Worm (Caenorhabditis elegans) whole organism, late embryonic: ENCODE results near the gene W01D2.6.

Experiments
- C38D4.7 ChIP-seq: fragments of 200-800 bp; sonication (Bioruptor generic); optimal IDR thresholded peaks from 2 replicates; lab custom pipeline; 2018; ENCODE audit warnings: mild to moderate bottlenecking, missing genetic modification characterization, moderate library complexity, missing compliant biosample characterization
- K02D7.2 ChIP-seq: sonication (generic microtip); optimal IDR thresholded peaks from 2 replicates; lab custom pipeline; 2017; ENCODE audit warnings: mild to moderate bottlenecking, missing genetic modification characterization, missing compliant biosample characterization
- K09A11.1 ChIP-seq: sonication (generic microtip); optimal IDR thresholded peaks from 2 replicates; lab custom pipeline; 2017; ENCODE audit warnings: antibody characterized with exemption, mild to moderate bottlenecking, missing genetic modification characterization, missing compliant biosample characterization; ENCODE audit not compliant: insufficient read depth
- Y22D7AL.16 ChIP-seq: sonication (generic microtip); optimal IDR thresholded peaks from 2 replicates; lab custom pipeline; 2016; ENCODE audit warnings: missing genetic modification characterization, missing compliant biosample characterization
- ahr-1 ChIP-seq: sonication (generic microtip); optimal IDR thresholded peaks from 2 replicates; lab custom pipeline; 2016; ENCODE audit warnings: missing genetic modification characterization, missing compliant biosample characterization
- ceh-18 ChIP-seq: sonication (generic microtip); optimal IDR thresholded peaks from 2 replicates; lab custom pipeline; 2016; ENCODE audit warnings: missing genetic modification characterization, missing compliant biosample characterization
- ceh-2 ChIP-seq: sonication (generic microtip); optimal IDR thresholded peaks from 2 replicates; lab custom pipeline; 2016; ENCODE audit warnings: missing genotype, missing genetic modification characterization, missing compliant biosample characterization
- ceh-22 ChIP-seq: sonication (generic microtip); optimal IDR thresholded peaks from 2 replicates; lab custom pipeline; 2017; ENCODE audit warnings: missing biosample characterization, missing genetic modification characterization
- ceh-31 ChIP-seq: sonication (generic microtip); optimal IDR thresholded peaks from 2 replicates; lab custom pipeline; 2016; ENCODE audit warnings: missing genetic modification characterization, missing compliant biosample characterization
- ceh-34 ChIP-seq: sonication (generic microtip); optimal IDR thresholded peaks from 2 replicates; lab custom pipeline; 2016; ENCODE audit warnings: mild to moderate bottlenecking, missing genetic modification characterization, missing compliant biosample characterization
- ceh-45 ChIP-seq: fragments of 200-800 bp; sonication (Bioruptor generic); IDR thresholded peaks from 2 replicates; pipeline ENCODE4 v1.3.6; 2022; ENCODE audit warnings: missing genetic modification reagents, missing genetic modification characterization, missing compliant biosample characterization
- ceh-6 ChIP-seq: fragments of 200-800 bp; sonication (Bioruptor generic); optimal IDR thresholded peaks from 2 replicates; lab custom pipeline; 2018; ENCODE audit warnings: mild to moderate bottlenecking, missing genetic modification characterization, missing compliant biosample characterization
- ceh-9 ChIP-seq: sonication (generic microtip); optimal IDR thresholded peaks from 2 replicates; lab custom pipeline; 2016; ENCODE audit warnings: mild to moderate bottlenecking, missing genetic modification characterization, inconsistent platforms, missing compliant biosample characterization
- dmd-4 ChIP-seq: sonication (generic microtip); optimal IDR thresholded peaks from 2 replicates; lab custom pipeline; 2016; ENCODE audit warnings: borderline replicate concordance, missing genetic modification characterization, missing compliant biosample characterization
- dve-1 ChIP-seq: sonication (generic microtip); optimal IDR thresholded peaks from 2 replicates; lab custom pipeline; 2017; ENCODE audit warnings: antibody characterized with exemption, mild to moderate bottlenecking, missing genetic modification characterization, missing compliant biosample characterization
- elt-2 ChIP-seq: sonication (generic microtip); optimal IDR thresholded peaks from 2 replicates; lab custom pipeline; 2016; ENCODE audit warnings: missing genetic modification reagents, missing genetic modification characterization, missing compliant biosample characterization
- fkh-10 ChIP-seq: fragments of 150-350 bp; optimal IDR thresholded peaks from 2 replicates; lab custom pipeline; 2014; ENCODE audit warnings: missing biosample characterization, missing genetic modification reagents, missing genetic modification characterization
- gmeb-2 ChIP-seq: sonication (generic microtip); optimal IDR thresholded peaks from 2 replicates; lab custom pipeline; 2016; ENCODE audit warnings: missing genetic modification characterization, inconsistent platforms, missing compliant biosample characterization
- hlh-15 ChIP-seq: sonication (generic microtip); optimal IDR thresholded peaks from 2 replicates; lab custom pipeline; 2016; ENCODE audit warnings: missing genetic modification characterization, missing compliant biosample characterization
- hlh-30 ChIP-seq: sonication (generic microtip); optimal IDR thresholded peaks from 2 replicates; lab custom pipeline; 2017; ENCODE audit warnings: antibody characterized with exemption, missing genetic modification characterization, missing compliant biosample characterization; ENCODE audit not compliant: insufficient read depth
- hlh-8 ChIP-seq: sonication (generic microtip); optimal IDR thresholded peaks from 2 replicates; lab custom pipeline; 2016; ENCODE audit warnings: missing genotype, missing genetic modification characterization, missing compliant biosample characterization
- nfya-1 ChIP-seq: sonication (generic microtip); optimal IDR thresholded peaks from 2 replicates; lab custom pipeline; 2017; ENCODE audit warnings: missing genetic modification characterization, mild to moderate bottlenecking, missing compliant biosample characterization, antibody characterized with exemption, moderate library complexity
- nhr-232 ChIP-seq: sonication (generic microtip); optimal IDR thresholded peaks from 2 replicates; lab custom pipeline; 2016; ENCODE audit warnings: missing genetic modification characterization, missing compliant biosample characterization
- pax-1 ChIP-seq: fragments of 150-350 bp; optimal IDR thresholded peaks from 2 replicates; lab custom pipeline; 2014; ENCODE audit warnings: missing biosample characterization, missing genetic modification characterization
- pha-2 ChIP-seq: sonication (generic microtip); optimal IDR thresholded peaks from 2 replicates; lab custom pipeline; 2017; ENCODE audit warnings: mild to moderate bottlenecking, missing genetic modification characterization, missing compliant biosample characterization
- pha-4 ChIP-seq: fragments of 150-350 bp; optimal IDR thresholded peaks from 2 replicates; lab custom pipeline; 2018; ENCODE audit warnings: missing biosample characterization, missing genetic modification reagents, missing genetic modification characterization
- pqm-1 ChIP-seq: sonication (generic microtip); optimal IDR thresholded peaks from 2 replicates; lab custom pipeline; 2016; ENCODE audit warnings: missing genetic modification characterization, missing compliant biosample characterization
- pros-1 ChIP-seq: fragments of 150-350 bp; optimal IDR thresholded peaks from 2 replicates; lab custom pipeline; 2014; ENCODE audit warnings: missing biosample characterization, missing genetic modification reagents, missing genetic modification characterization
- ref-2 ChIP-seq: sonication (generic microtip); optimal IDR thresholded peaks from 2 replicates; lab custom pipeline; 2016; ENCODE audit warnings: missing genetic modification characterization, missing compliant biosample characterization
- rnt-1 ChIP-seq: sonication (generic microtip); optimal IDR thresholded peaks from 2 replicates; lab custom pipeline; 2016; ENCODE audit warnings: missing genetic modification characterization, missing compliant biosample characterization
- sox-2 ChIP-seq: fragments of 200-800 bp; sonication (Bioruptor generic); IDR thresholded peaks from 2 replicates; pipeline ENCODE4 v1.3.6; 2022; ENCODE audit warnings: missing genetic modification reagents, missing genetic modification characterization, missing compliant biosample characterization
- sox-4 ChIP-seq: sonication (generic microtip); optimal IDR thresholded peaks from 2 replicates; lab custom pipeline; 2017; ENCODE audit warnings: mild to moderate bottlenecking, missing genetic modification characterization, inconsistent platforms, missing compliant biosample characterization
- syd-9 ChIP-seq: sonication (generic microtip); optimal IDR thresholded peaks from 2 replicates; lab custom pipeline; 2016; ENCODE audit warnings: mild to moderate bottlenecking, missing genetic modification characterization, moderate library complexity, missing compliant biosample characterization
- tbx-2 ChIP-seq: sonication (generic microtip); optimal IDR thresholded peaks from 2 replicates; lab custom pipeline; 2016; ENCODE audit warnings: missing genetic modification characterization, missing compliant biosample characterization
- tbx-7 ChIP-seq: sonication (generic microtip); optimal IDR thresholded peaks from 2 replicates; lab custom pipeline; 2016; ENCODE audit warnings: missing genotype, missing genetic modification characterization, missing compliant biosample characterization
- ttx-3 ChIP-seq: sonication (generic microtip); optimal IDR thresholded peaks from 2 replicates; lab custom pipeline; 2016; ENCODE audit warnings: missing genetic modification reagents, missing genetic modification characterization, missing compliant biosample characterization
- unc-3 ChIP-seq, 2 experiments: fragments of 200-800 bp in 1 of 2; sonication (Bioruptor generic) in 1 of 2; sonication (generic microtip) in 1 of 2; conservative IDR thresholded peaks in 1 of 2; optimal IDR thresholded peaks in 1 of 2; 2 replicates each; pipeline versions ENCODE4 v1.3.6 to Lab custom; 2016 to 2022; ENCODE audit warnings: missing compliant biosample characterization in 2 of 2, missing genetic modification characterization in 2 of 2, missing genetic modification reagents in 1 of 2
- unc-55 ChIP-seq: sonication (generic microtip); optimal IDR thresholded peaks from 2 replicates; lab custom pipeline; 2017; ENCODE audit warnings: missing biosample characterization, missing genetic modification reagents, missing genetic modification characterization
- unc-86 ChIP-seq: sonication (generic microtip); optimal IDR thresholded peaks from 2 replicates; lab custom pipeline; 2016; ENCODE audit warnings: missing genetic modification characterization, missing compliant biosample characterization
- zip-5 ChIP-seq: sonication (generic microtip); optimal IDR thresholded peaks from 2 replicates; lab custom pipeline; 2016; ENCODE audit warnings: missing genetic modification characterization, missing compliant biosample characterization

W01D2.6 gene

ce11 chrII:14820460-14820859 lies 11.7 kb downstream of the W01D2.6 start:
- TF ChIP-seq C38D4.7 (no peak), unc-86 (tag; lab: Kevin White, UChicago) (no peak), K09A11.1 (tag; lab: Kevin White, UChicago) (no peak), ceh-9 (tag; lab: Kevin White, UChicago) (no peak), ceh-45 (GFP tag; lab: Robert Waterston, UW) (no peak)

ce11 chrII:14822419-14822818 lies 13.6 kb downstream of the W01D2.6 start:
- TF ChIP-seq ceh-18 (peak; percentile 18), ceh-31 (tag; lab: Kevin White, UChicago) (peak; percentile 54), dve-1 (tag; lab: Kevin White, UChicago) (peak; percentile 78), zip-5 (tag; lab: Kevin White, UChicago) (no peak), dmd-4 (tag; lab: Kevin White, UChicago) (no peak), gmeb-2 (tag; lab: Kevin White, UChicago) (no peak), pha-2 (peak; percentile 46), ceh-6 (no peak), rnt-1 (tag; lab: Kevin White, UChicago) (peak; percentile 60), tbx-2 (peak; percentile 55), K02D7.2 (tag; lab: Kevin White, UChicago) (no peak), pros-1 (tag; lab: Kevin White, UChicago) (peak; percentile 23), unc-3 (GFP tag; conservative IDR thresholded peaks at IDR 0.05; lab: Robert Waterston, UW) (no peak), unc-3 (tag; optimal IDR thresholded peaks at IDR 0.05; lab: Kevin White, UChicago) (no peak), tbx-7 (tag; lab: Kevin White, UChicago) (no peak), ref-2 (tag; lab: Kevin White, UChicago) (peak; percentile 60), hlh-8 (no peak), pax-1 (tag; lab: Kevin White, UChicago) (peak; percentile 49), nfya-1 (tag; lab: Kevin White, UChicago) (peak; percentile 23), elt-2 (tag; lab: Kevin White, UChicago) (peak; percentile 54), hlh-30 (tag; lab: Kevin White, UChicago) (no peak), ceh-2 (tag; lab: Kevin White, UChicago) (peak; percentile 22), unc-86 (tag; lab: Kevin White, UChicago) (no peak), ahr-1 (tag; lab: Kevin White, UChicago) (no peak), syd-9 (tag; lab: Kevin White, UChicago) (no peak)

- TF ChIP-seq unc-55 (GFP tag; lab: Kevin White, UChicago) (peak; percentile 22), pax-1 (tag; lab: Kevin White, UChicago) (no peak)
These were observed 16.6 kb downstream of the W01D2.6 start for ce11 chrII:14825413-14825812.

ce11 chrII:14832055-14832454 lies 23.3 kb downstream of the W01D2.6 start:
- TF ChIP-seq syd-9 (tag; lab: Kevin White, UChicago) (no peak), ceh-34 (tag; lab: Kevin White, UChicago) (no peak), nhr-232 (tag; lab: Kevin White, UChicago) (no peak), C38D4.7 (no peak), pha-2 (no peak), Y22D7AL.16 (tag; lab: Kevin White, UChicago) (no peak), ceh-18 (no peak), sox-2 (GFP tag; lab: Robert Waterston, UW) (no peak), ttx-3 (no peak), ceh-22 (tag; lab: Kevin White, UChicago) (no peak), fkh-10 (no peak), sox-4 (tag; lab: Kevin White, UChicago) (no peak), K02D7.2 (tag; lab: Kevin White, UChicago) (no peak), hlh-8 (no peak), tbx-7 (tag; lab: Kevin White, UChicago) (no peak), pqm-1 (tag; lab: Kevin White, UChicago) (no peak), dmd-4 (tag; lab: Kevin White, UChicago) (no peak), pha-4 (tag; lab: Kevin White, UChicago) (no peak), hlh-15 (no peak)
